Worm (Caenorhabditis elegans) whole organism, mixed stage, embryonic: Measurements from ENCODE around the gene F41G3.3.
A peak's percentile ranks its signal among the peaks of the same experiment; 100 is the strongest.

Source experiments
- M03D4.4 ChIP-seq: sonication (generic microtip); optimal IDR thresholded peaks from 2 replicates; lab custom pipeline; 2017; ENCODE audit warnings: mild to moderate bottlenecking, missing genetic modification characterization, missing compliant biosample characterization
- bed-3 ChIP-seq: fragments of 200-800 bp; sonication (Bioruptor generic); optimal IDR thresholded peaks from 3 replicates; lab custom pipeline; 2018; ENCODE audit warnings: mild to moderate bottlenecking, missing genetic modification characterization, moderate library complexity, missing compliant biosample characterization
- blmp-1 ChIP-seq: fragments of 150-350 bp; optimal IDR thresholded peaks from 2 replicates; lab custom pipeline; 2014; ENCODE audit warnings: missing biosample characterization, missing genetic modification characterization
- ceh-39 ChIP-seq: fragments of 150-350 bp; optimal IDR thresholded peaks from 2 replicates; lab custom pipeline; 2014; ENCODE audit warnings: missing biosample characterization, missing genetic modification characterization
- ceh-43 ChIP-seq: fragments of 200-800 bp; sonication (Bioruptor generic); optimal IDR thresholded peaks from 2 replicates; lab custom pipeline; 2018; ENCODE audit warnings: mild to moderate bottlenecking, missing genetic modification characterization, moderate library complexity, missing compliant biosample characterization
- ceh-83 ChIP-seq: fragments of 200-800 bp; sonication (Bioruptor generic); optimal IDR thresholded peaks from 2 replicates; lab custom pipeline; 2018; ENCODE audit warnings: mild to moderate bottlenecking, missing genetic modification characterization, missing compliant biosample characterization
- ces-1 ChIP-seq: fragments of 150-350 bp; optimal IDR thresholded peaks from 2 replicates; lab custom pipeline; 2014; ENCODE audit warnings: missing biosample characterization, missing genetic modification reagents, missing genetic modification characterization
- cnd-1 ChIP-seq: fragments of 200-800 bp; sonication (Bioruptor generic); optimal IDR thresholded peaks from 2 replicates; lab custom pipeline; 2018; ENCODE audit warnings: mild to moderate bottlenecking, missing genetic modification characterization, missing compliant biosample characterization
- drap-1 ChIP-seq: fragments of 200-800 bp; sonication (Bioruptor generic); optimal IDR thresholded peaks from 3 replicates; lab custom pipeline; 2018; ENCODE audit warnings: mild to moderate bottlenecking, missing genetic modification characterization, missing compliant biosample characterization
- elt-1 ChIP-seq: sonication (generic microtip); optimal IDR thresholded peaks from 2 replicates; lab custom pipeline; 2017; ENCODE audit warnings: missing genetic modification characterization, mild to moderate bottlenecking, missing compliant biosample characterization, antibody characterized with exemption, moderate library complexity, borderline replicate concordance; ENCODE audit not compliant: insufficient read depth
- flh-1 ChIP-seq: fragments of 200-800 bp; sonication (Bioruptor generic); optimal IDR thresholded peaks from 2 replicates; lab custom pipeline; 2018; ENCODE audit warnings: mild to moderate bottlenecking, missing genetic modification characterization, moderate library complexity, missing compliant biosample characterization
- ham-2 ChIP-seq: fragments of 200-800 bp; sonication (Bioruptor generic); optimal IDR thresholded peaks from 2 replicates; lab custom pipeline; 2018; ENCODE audit warnings: mild to moderate bottlenecking, missing genetic modification characterization, missing compliant biosample characterization
- hlh-1 ChIP-seq: fragments of 150-350 bp; optimal IDR thresholded peaks from 2 replicates; lab custom pipeline; 2014; ENCODE audit warnings: missing biosample characterization, missing genetic modification reagents, missing genetic modification characterization
- lin-13 ChIP-seq: fragments of 150-350 bp; optimal IDR thresholded peaks from 2 replicates; lab custom pipeline; 2014; ENCODE audit warnings: missing biosample characterization, missing genetic modification characterization
- lin-32 ChIP-seq: fragments of 200-800 bp; sonication (Bioruptor generic); optimal IDR thresholded peaks from 2 replicates; lab custom pipeline; 2018; ENCODE audit warnings: mild to moderate bottlenecking, missing genetic modification characterization, missing compliant biosample characterization
- mab-5 ChIP-seq: fragments of 150-350 bp; optimal IDR thresholded peaks from 2 replicates; lab custom pipeline; 2014; ENCODE audit warnings: missing biosample characterization, missing genetic modification characterization
- mep-1 ChIP-seq: fragments of 150-350 bp; optimal IDR thresholded peaks from 2 replicates; lab custom pipeline; 2017; ENCODE audit warnings: missing biosample characterization, missing genetic modification reagents, missing genetic modification characterization, inconsistent platforms
- nhr-237 ChIP-seq: fragments of 150-350 bp; optimal IDR thresholded peaks from 2 replicates; lab custom pipeline; 2014; ENCODE audit warnings: missing biosample characterization, missing genetic modification characterization
- nhr-28 ChIP-seq: fragments of 150-350 bp; optimal IDR thresholded peaks from 2 replicates; lab custom pipeline; 2014; ENCODE audit warnings: missing biosample characterization, missing genetic modification characterization
- nhr-76 ChIP-seq: sonication (generic microtip); optimal IDR thresholded peaks from 2 replicates; lab custom pipeline; 2017; ENCODE audit warnings: missing biosample characterization, missing genetic modification characterization
- pha-4 ChIP-seq: fragments of 150-350 bp; optimal IDR thresholded peaks from 2 replicates; lab custom pipeline; 2018; ENCODE audit warnings: missing biosample characterization, missing genetic modification reagents, missing genetic modification characterization
- sem-2 ChIP-seq: fragments of 200-800 bp; sonication (Bioruptor generic); optimal IDR thresholded peaks from 2 replicates; lab custom pipeline; 2018; ENCODE audit warnings: mild to moderate bottlenecking, missing genetic modification characterization, missing compliant biosample characterization
- snpc-4 ChIP-seq: fragments of 150-350 bp; optimal IDR thresholded peaks from 2 replicates; lab custom pipeline; 2014; ENCODE audit warnings: missing biosample characterization, missing genetic modification characterization
- sptf-1 ChIP-seq: sonication (generic microtip); optimal IDR thresholded peaks from 2 replicates; lab custom pipeline; 2017; ENCODE audit warnings: mild to moderate bottlenecking, missing genetic modification characterization, moderate library complexity, missing compliant biosample characterization
- unc-120 ChIP-seq: sonication (generic microtip); optimal IDR thresholded peaks from 2 replicates; lab custom pipeline; 2017; ENCODE audit warnings: missing genetic modification characterization, missing compliant biosample characterization; ENCODE audit not compliant: poor library complexity, severe bottlenecking
- unc-39 ChIP-seq: fragments of 150-350 bp; optimal IDR thresholded peaks from 2 replicates; lab custom pipeline; 2014; ENCODE audit warnings: missing biosample characterization, missing genetic modification characterization
- unc-62 ChIP-seq: fragments of 150-350 bp; optimal IDR thresholded peaks from 2 replicates; lab custom pipeline; 2014; ENCODE audit warnings: missing biosample characterization, missing genetic modification reagents, missing genetic modification characterization
- zip-8 ChIP-seq: fragments of 150-350 bp; optimal IDR thresholded peaks from 2 replicates; lab custom pipeline; 2014; ENCODE audit warnings: missing biosample characterization, missing genetic modification characterization
- ztf-11 ChIP-seq: fragments of 150-350 bp; optimal IDR thresholded peaks from 2 replicates; lab custom pipeline; 2014; ENCODE audit warnings: missing biosample characterization, missing genetic modification characterization

Gene F41G3.3

DNA sequence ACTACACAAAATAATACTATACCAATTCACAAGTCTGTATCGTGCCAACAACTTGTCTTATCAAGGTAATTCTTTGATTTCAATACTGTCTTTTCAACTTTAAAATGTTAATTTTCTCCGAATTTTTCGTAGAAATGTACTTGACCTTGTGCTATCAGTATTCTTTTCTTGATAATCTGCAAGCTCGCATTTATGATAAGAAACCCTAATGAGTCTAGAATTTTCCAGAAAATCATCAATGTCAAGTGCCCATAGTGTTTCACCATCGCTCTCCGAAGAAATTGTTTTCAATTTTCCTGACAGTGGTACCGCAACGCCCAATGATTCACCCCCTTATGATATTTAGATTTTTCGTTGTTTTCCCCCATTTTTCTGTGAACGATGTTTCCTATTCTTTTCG is 24.9 kb downstream of the F41G3.3 start:
- no peak for TF ChIP-seq unc-39 (tag; lab: Kevin White, UChicago)
- TF ChIP-seq ztf-11 (tag; lab: Kevin White, UChicago), result no peak
- no peak for TF ChIP-seq sem-2 (GFP tag; lab: Kevin White, UChicago)
- TF ChIP-seq zip-8 (tag; lab: Kevin White, UChicago), result no peak
- no peak for TF ChIP-seq nhr-28 (tag; lab: Kevin White, UChicago)
- no peak for TF ChIP-seq lin-32 (GFP tag; lab: Kevin White, UChicago)
- no peak for TF ChIP-seq pha-4
- TF ChIP-seq, all 35 proteins: peak for 0

ce11 chrII:6781983-6782382 is 25.7 kb downstream of the F41G3.3 start:
- TF ChIP-seq ceh-39 (tag; lab: Kevin White, UChicago), result no peak
- no peak for TF ChIP-seq ham-2
- TF ChIP-seq elt-1, result no peak
- no peak for TF ChIP-seq hlh-1 (tag; lab: Kevin White, UChicago)
- no peak for TF ChIP-seq lin-13 (tag; lab: Kevin White, UChicago)
- TF ChIP-seq nhr-76 (tag; lab: Kevin White, UChicago), result no peak
- no peak for TF ChIP-seq lin-32 (GFP tag; lab: Kevin White, UChicago)
- TF ChIP-seq flh-1, result no peak
- no peak for TF ChIP-seq sem-2 (GFP tag; lab: Kevin White, UChicago)
- TF ChIP-seq ceh-43 (GFP tag; lab: Kevin White, UChicago), result no peak
- TF ChIP-seq bed-3 (GFP tag; lab: Kevin White, UChicago), result no peak
- TF ChIP-seq mab-5 (tag; lab: Kevin White, UChicago), result no peak
- no peak for TF ChIP-seq zip-8 (tag; lab: Kevin White, UChicago)

DNA sequence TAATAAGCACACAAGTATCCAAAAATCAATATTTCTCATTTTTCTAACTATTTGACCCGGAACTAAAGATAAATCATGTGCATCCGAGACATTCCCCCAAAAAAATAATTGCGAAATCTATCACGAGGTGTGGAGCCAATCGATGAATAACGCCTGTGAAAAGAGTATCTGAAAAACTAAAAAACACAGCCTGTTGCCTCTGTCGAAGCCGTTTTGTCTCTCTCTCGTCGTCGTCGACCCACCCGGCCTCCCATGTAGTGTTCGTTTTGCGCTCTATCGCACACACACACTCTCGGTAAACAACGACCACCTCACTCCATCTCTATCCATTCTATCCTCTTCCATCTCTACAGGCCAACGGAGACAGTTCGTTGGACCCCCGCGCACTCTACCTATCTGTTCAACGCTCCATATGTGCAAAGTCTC is 26.4 kb downstream of the F41G3.3 start:
- TF ChIP-seq ceh-83 (no peak), cnd-1 (peak; percentile 36), hlh-1 (tag; lab: Kevin White, UChicago) (peak; percentile 9), pha-4 (peak; percentile 71), drap-1 (no peak), ceh-39 (tag; lab: Kevin White, UChicago) (peak; percentile 19), sptf-1 (tag; lab: Kevin White, UChicago) (peak; percentile 40), mep-1 (tag; lab: Kevin White, UChicago) (peak; percentile 8), ceh-43 (GFP tag; lab: Kevin White, UChicago) (no peak)

DNA sequence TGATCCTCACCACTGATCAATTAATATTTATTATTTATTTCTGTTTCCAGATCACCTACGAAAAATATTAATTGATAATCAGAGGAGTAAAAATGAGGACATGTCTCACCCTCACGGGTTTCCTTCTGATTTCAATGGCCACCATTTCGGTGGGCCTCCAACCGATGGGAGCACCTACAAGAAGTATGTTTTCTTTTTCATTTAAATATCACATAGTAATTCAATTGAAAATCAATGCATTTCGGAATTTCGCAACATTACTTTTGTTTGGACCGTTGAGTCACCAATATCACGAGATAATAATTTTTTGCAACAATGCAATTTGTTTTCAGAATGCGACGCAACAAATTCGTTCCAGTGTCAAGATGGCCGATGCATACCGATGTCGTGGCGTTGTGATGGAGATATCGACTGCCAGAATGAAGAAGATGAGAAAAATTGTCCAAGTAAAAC is 27.1 kb downstream of the F41G3.3 start, which contains the start of gene gldi-2:
TSS of gene gldi-2 (plus strand) at position 51 of the 453 bp plus-strand sequence.
- no peak for TF ChIP-seq blmp-1 (tag; lab: Kevin White, UChicago)
- TF ChIP-seq nhr-28 (tag; lab: Kevin White, UChicago), result no peak
- TF ChIP-seq lin-32 (GFP tag; lab: Kevin White, UChicago), result no peak
- TF ChIP-seq hlh-1 (tag; lab: Kevin White, UChicago), result no peak
- no peak for TF ChIP-seq ztf-11 (tag; lab: Kevin White, UChicago)
- no peak for TF ChIP-seq sptf-1 (tag; lab: Kevin White, UChicago)
- no peak for TF ChIP-seq nhr-76 (tag; lab: Kevin White, UChicago)
- no peak for TF ChIP-seq mep-1 (tag; lab: Kevin White, UChicago)
- no peak for TF ChIP-seq M03D4.4 (tag; lab: Kevin White, UChicago)

- TF ChIP-seq nhr-237, result no peak
- TF ChIP-seq cnd-1, result no peak
- TF ChIP-seq hlh-1 (tag; lab: Kevin White, UChicago), result peak; percentile 66
- TF ChIP-seq lin-32 (GFP tag; lab: Kevin White, UChicago), result no peak
- no peak for TF ChIP-seq ces-1 (GFP tag; lab: Kevin White, UChicago)
- no peak for TF ChIP-seq snpc-4 (tag; lab: Kevin White, UChicago)
- TF ChIP-seq flh-1, result no peak
- TF ChIP-seq unc-62, result peak; percentile 51
- no peak for TF ChIP-seq ham-2
- no peak for TF ChIP-seq blmp-1 (tag; lab: Kevin White, UChicago)
- no peak for TF ChIP-seq unc-120 (tag; lab: Kevin White, UChicago)
- no peak for TF ChIP-seq lin-13 (tag; lab: Kevin White, UChicago)
Measured at ce11 chrII:6788672-6789298, 32.5 kb downstream of the F41G3.3 start, which contains the start of gene T13C2.3. T13C2.3 (plus strand) TSS chrII:6789248.
